Worm (Caenorhabditis elegans) whole organism, L1 larva: Measurements from ENCODE around the gene F52C9.3.

Experiments used
- C16A3.4 ChIP-seq: fragments of 150-350 bp; optimal IDR thresholded peaks from 2 replicates; lab custom pipeline; 2014; ENCODE audit warnings: missing biosample characterization, missing genetic modification characterization
- aha-1 ChIP-seq: fragments of 150-350 bp; optimal IDR thresholded peaks from 2 replicates; lab custom pipeline; 2014; ENCODE audit warnings: missing biosample characterization, missing genetic modification characterization
- ces-1 ChIP-seq: fragments of 150-350 bp; optimal IDR thresholded peaks from 2 replicates; lab custom pipeline; 2014; ENCODE audit warnings: missing biosample characterization, missing genetic modification reagents, missing genetic modification characterization
- egl-13 ChIP-seq: sonication (generic microtip); optimal IDR thresholded peaks from 2 replicates; lab custom pipeline; 2016; ENCODE audit warnings: missing genotype, missing genetic modification reagents, missing genetic modification characterization, missing compliant biosample characterization
- lin-15B ChIP-seq: fragments of 150-350 bp; sonication (generic microtip); optimal IDR thresholded peaks from 3 replicates; lab custom pipeline; 2014; ENCODE audit warnings: missing biosample characterization, missing genetic modification characterization
- mdl-1 ChIP-seq, 2 experiments: fragments of 150-350 bp; optimal IDR thresholded peaks; 2 replicates each; lab custom pipeline; 2014 to 2017; ENCODE audit warnings: missing biosample characterization in 2 of 2, missing genetic modification characterization in 2 of 2, inconsistent platforms in 1 of 2
- mep-1 ChIP-seq: fragments of 150-350 bp; optimal IDR thresholded peaks from 2 replicates; lab custom pipeline; 2014; ENCODE audit warnings: missing biosample characterization, missing genetic modification characterization
- nhr-12 ChIP-seq: sonication (generic microtip); optimal IDR thresholded peaks from 2 replicates; lab custom pipeline; 2017; ENCODE audit warnings: missing biosample characterization, missing genetic modification characterization
- nhr-28 ChIP-seq: fragments of 150-350 bp; optimal IDR thresholded peaks from 2 replicates; lab custom pipeline; 2014; ENCODE audit warnings: missing biosample characterization, missing genetic modification characterization
- nhr-85 ChIP-seq: sonication (generic microtip); peaks from one replicate; lab custom pipeline; 2016; ENCODE audit warnings: missing genetic modification characterization, inconsistent platforms, missing compliant biosample characterization
- sox-4 ChIP-seq: sonication (generic microtip); optimal IDR thresholded peaks from 2 replicates; lab custom pipeline; 2016; ENCODE audit warnings: missing genetic modification characterization, missing compliant biosample characterization
- unc-62 ChIP-seq: fragments of 150-350 bp; optimal IDR thresholded peaks from 2 replicates; lab custom pipeline; 2014; ENCODE audit warnings: missing biosample characterization, missing genetic modification reagents, missing genetic modification characterization
- zag-1 ChIP-seq: fragments of 150-350 bp; optimal IDR thresholded peaks from 2 replicates; lab custom pipeline; 2014; ENCODE audit warnings: missing biosample characterization, missing genetic modification characterization

ce11 chrIII:5341382-5341781 is 19.7 kb downstream of the F52C9.3 start, which contains the start of gene ZK121.2:
- TF ChIP-seq aha-1 (tag; lab: Kevin White, UChicago), result no peak
- TF ChIP-seq mep-1 (tag; lab: Kevin White, UChicago), result no peak
- no peak for TF ChIP-seq mdl-1 (tag; optimal IDR thresholded peaks at IDR 0.05; lab: Kevin White, UChicago)
- TF ChIP-seq zag-1 (tag; lab: Kevin White, UChicago), result no peak
- TF ChIP-seq nhr-12 (tag; lab: Kevin White, UChicago), result no peak
- TF ChIP-seq nhr-85 (tag; lab: Kevin White, UChicago), result no peak
- TF ChIP-seq ces-1 (GFP tag; lab: Kevin White, UChicago), result no peak
- no peak for TF ChIP-seq sox-4 (tag; lab: Kevin White, UChicago)
- no peak for TF ChIP-seq egl-13 (tag; lab: Kevin White, UChicago)
- no peak for TF ChIP-seq nhr-28
- TF ChIP-seq C16A3.4 (tag; lab: Kevin White, UChicago), result no peak
- TF ChIP-seq unc-62 (GFP tag; lab: Kevin White, UChicago), result no peak
- TF ChIP-seq lin-15B (tag; lab: Kevin White, UChicago), result no peak
